Fruit fly (Drosophila melanogaster): ENCODE measurements around the gene Regnase-1.
A peak's percentile ranks its signal among the peaks of the same experiment; 100 is the strongest.

Regnase-1 gene

dm6 chr3R:20035887-20036286 is at the start of gene Regnase-1 (continued):
- peak; percentile 95 for TF ChIP-seq chinmo (GFP tag; IDR thresholded peaks at IDR 0.05; ENCODE audit: partially characterized antibody)
- TF ChIP-seq hb (GFP tag; IDR thresholded peaks at IDR 0.05; ENCODE audit: partially characterized antibody) = peak; percentile 93
- TF ChIP-seq CG11504 (tag; optimal IDR thresholded peaks at IDR 0.05) = peak; percentile 87
- TF ChIP-seq nerfin-1 (tag; optimal IDR thresholded peaks at IDR 0.05) = peak; percentile 89
- TF ChIP-seq Meics (GFP tag; optimal IDR thresholded peaks at IDR 0.05) = peak; percentile 95
- TF ChIP-seq CG2712 (tag; optimal IDR thresholded peaks at IDR 0.05) = peak; percentile 90
- TF ChIP-seq CG17612 (GFP tag; IDR thresholded peaks at IDR 0.05) = peak; percentile 61; the same call in 1 of the 2 replicates
- peak; percentile 89 for TF ChIP-seq CG14860 (GFP tag; IDR thresholded peaks at IDR 0.05; ENCODE audit: partially characterized antibody)
- TF ChIP-seq luna (GFP tag; optimal IDR thresholded peaks at IDR 0.05) = peak; percentile 89
- peak; percentile 51 for TF ChIP-seq jumu (GFP tag; optimal IDR thresholded peaks at IDR 0.05)
- TF ChIP-seq CG7271 (tag; optimal IDR thresholded peaks at IDR 0.05) = peak; percentile 98
- TF ChIP-seq org-1 (GFP tag; optimal IDR thresholded peaks at IDR 0.05) = peak; percentile 83
- peak; percentile 60 for TF ChIP-seq CG15696 (tag; optimal IDR thresholded peaks at IDR 0.05)
- TF ChIP-seq grn (GFP tag; optimal IDR thresholded peaks at IDR 0.05) = peak; percentile 77
- TF ChIP-seq CG3995 (GFP tag; optimal IDR thresholded peaks at IDR 0.05) = peak; percentile 79
- peak; percentile 93 for TF ChIP-seq CG4707 (GFP tag; optimal IDR thresholded peaks at IDR 0.05)
- TF ChIP-seq sna (GFP tag; IDR thresholded peaks at IDR 0.05; ENCODE audit: partially characterized antibody) = peak; percentile 95
- TF ChIP-seq CG4404 (GFP tag; IDR thresholded peaks at IDR 0.05) = peak; percentile 51; the same call in 1 of the 2 replicates
- TF ChIP-seq inv (GFP tag; IDR thresholded peaks at IDR 0.05; ENCODE audit: partially characterized antibody) = peak; percentile 92
- peak; percentile 72 for TF ChIP-seq Hr3 (GFP tag; optimal IDR thresholded peaks at IDR 0.05)
- TF ChIP-seq tup (GFP tag; optimal IDR thresholded peaks at IDR 0.05) = peak; percentile 64
- peak; percentile 86 for TF ChIP-seq Xbp1 (GFP tag; optimal IDR thresholded peaks at IDR 0.05)
- TF ChIP-seq CG10366 (GFP tag; IDR thresholded peaks at IDR 0.05) = peak; percentile 87
- peak; percentile 87 for TF ChIP-seq Hr51 (GFP tag; optimal IDR thresholded peaks at IDR 0.05)
- TF ChIP-seq CG17802 (tag; optimal IDR thresholded peaks at IDR 0.05) = peak; percentile 66
- TF ChIP-seq CG17361 (GFP tag; IDR thresholded peaks at IDR 0.05) = peak; percentile 87
- TF ChIP-seq CG12769 (tag; optimal IDR thresholded peaks at IDR 0.05) = no peak
- TF ChIP-seq CG17912 (GFP tag; optimal IDR thresholded peaks at IDR 0.05) = peak; percentile 97
- peak; percentile 85 for TF ChIP-seq CG5953 (GFP tag; IDR thresholded peaks at IDR 0.05)
- peak; percentile 89 for TF ChIP-seq CG11723 (GFP tag; optimal IDR thresholded peaks at IDR 0.05)
- TF ChIP-seq CG17385 (GFP tag; optimal IDR thresholded peaks at IDR 0.05) = peak; percentile 99
- TF ChIP-seq Trl (optimal IDR thresholded peaks at IDR 0.05) = no peak
- peak; percentile 91 for TF ChIP-seq Trl (GFP tag; optimal IDR thresholded peaks at IDR 0.05)
- TF ChIP-seq unc-4 (GFP tag; IDR thresholded peaks at IDR 0.05; ENCODE audit: partially characterized antibody) = peak; percentile 96
- peak; percentile 92 for TF ChIP-seq sr (GFP tag; IDR thresholded peaks at IDR 0.05)
- TF ChIP-seq Sox102F (GFP tag; optimal IDR thresholded peaks at IDR 0.05) = peak; percentile 78
- no peak for TF ChIP-seq Hmx (GFP tag; optimal IDR thresholded peaks at IDR 0.05)
- TF ChIP-seq CG9876 (GFP tag; optimal IDR thresholded peaks at IDR 0.05) = peak; percentile 89
- TF ChIP-seq CG10274 (GFP tag; optimal IDR thresholded peaks at IDR 0.05) = peak; percentile 79
- no peak for TF ChIP-seq CG7357 (GFP tag; IDR thresholded peaks at IDR 0.05)
- peak; percentile 99 for TF ChIP-seq stwl (tag; optimal IDR thresholded peaks at IDR 0.05)
- no peak for TF ChIP-seq CG15073 (GFP tag; optimal IDR thresholded peaks at IDR 0.05)
- no peak for TF ChIP-seq aop (GFP tag; IDR thresholded peaks at IDR 0.05)
- peak; percentile 89 for TF ChIP-seq CG4424 (GFP tag; optimal IDR thresholded peaks at IDR 0.05)
- peak; percentile 94 for TF ChIP-seq ATbp (GFP tag; optimal IDR thresholded peaks at IDR 0.05)
- peak; percentile 80 for TF ChIP-seq run (tag; optimal IDR thresholded peaks at IDR 0.05)
- peak; percentile 95 for TF ChIP-seq gce (GFP tag; IDR thresholded peaks at IDR 0.05)
- peak; percentile 43 for TF ChIP-seq gfzf (GFP tag; optimal IDR thresholded peaks at IDR 0.05)
- peak; percentile 98 for TF ChIP-seq CG7987 (GFP tag; optimal IDR thresholded peaks at IDR 0.05)
- peak; percentile 88 for TF ChIP-seq fu2 (GFP tag; optimal IDR thresholded peaks at IDR 0.05)
